Fruit fly (Drosophila melanogaster): ENCODE results near the gene TyrRII.

DNA sequence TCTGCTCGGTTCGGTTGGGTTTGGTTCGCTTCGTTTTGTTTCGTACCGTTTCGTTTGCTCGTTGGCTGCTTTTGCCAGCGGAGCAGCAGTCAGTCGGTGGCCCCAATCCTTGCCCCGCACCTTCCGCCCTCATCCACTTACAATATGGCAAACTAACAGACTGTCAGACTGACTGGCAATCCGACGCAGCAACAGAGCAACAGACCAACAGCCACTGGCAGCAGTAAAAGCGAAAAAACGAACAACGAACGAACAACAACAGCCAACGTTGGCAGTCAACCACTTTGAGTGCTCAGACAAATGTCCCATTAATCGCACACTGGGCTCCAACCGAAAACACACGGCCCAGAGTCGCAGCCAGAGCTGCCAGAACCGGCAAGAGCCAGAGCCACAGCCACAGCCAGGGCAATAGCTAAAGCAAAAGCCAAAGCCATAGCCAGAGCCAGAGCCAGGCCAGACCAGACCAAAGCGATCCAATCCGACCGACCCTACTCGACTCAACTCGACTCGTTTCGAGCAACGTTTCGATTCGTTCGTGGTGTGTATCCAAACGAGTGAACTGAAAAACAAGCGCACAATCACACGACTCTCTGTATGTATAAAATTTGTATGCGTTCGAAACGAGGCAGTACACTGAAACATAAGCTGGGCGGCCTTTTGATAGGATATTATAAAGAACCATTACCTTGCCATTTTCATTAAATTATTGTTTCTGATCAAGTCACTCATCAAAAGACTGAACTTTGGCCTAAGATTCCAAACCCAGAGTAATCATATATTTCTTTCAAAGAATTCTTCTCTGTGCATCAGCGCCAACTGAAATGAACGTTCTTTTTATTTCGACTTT lies 32.5 kb upstream of the TyrRII start:
- TF ChIP-seq psq (optimal IDR thresholded peaks at IDR 0.05) (no peak), Myc (optimal IDR thresholded peaks at IDR 0.05) (no peak)

Data from Kc167 (cell line).